Worm (Caenorhabditis elegans) whole organism, L1 larva: ENCODE measurements around the gene C34C12.7.

Source experiments
- C04F5.9 ChIP-seq: sonication (generic microtip); optimal IDR thresholded peaks from 2 replicates; lab custom pipeline; 2016; ENCODE audit warnings: missing genetic modification characterization, missing compliant biosample characterization
- F16B12.6 ChIP-seq: fragments of 150-350 bp; optimal IDR thresholded peaks from 2 replicates; lab custom pipeline; 2014; ENCODE audit warnings: missing biosample characterization, missing genetic modification characterization
- Y116A8C.19 ChIP-seq: sonication (generic microtip); optimal IDR thresholded peaks from 2 replicates; lab custom pipeline; 2016; ENCODE audit warnings: missing compliant biosample characterization, missing genetic modification characterization, borderline replicate concordance
- aha-1 ChIP-seq: fragments of 150-350 bp; optimal IDR thresholded peaks from 2 replicates; lab custom pipeline; 2014; ENCODE audit warnings: missing biosample characterization, missing genetic modification characterization
- alr-1 ChIP-seq: fragments of 200-800 bp; sonication (Bioruptor generic); optimal IDR thresholded peaks from 2 replicates; lab custom pipeline; 2018; ENCODE audit warnings: borderline replicate concordance, mild to moderate bottlenecking, missing genetic modification characterization, missing compliant biosample characterization
- aly-2 ChIP-seq: fragments of 150-350 bp; optimal IDR thresholded peaks from 2 replicates; lab custom pipeline; 2014; ENCODE audit warnings: missing biosample characterization, missing genetic modification characterization
- blmp-1 ChIP-seq: fragments of 150-350 bp; optimal IDR thresholded peaks from 2 replicates; lab custom pipeline; 2014; ENCODE audit warnings: missing biosample characterization, missing genetic modification characterization
- ceh-63 ChIP-seq: fragments of 200-800 bp; sonication (Bioruptor generic); optimal IDR thresholded peaks from 2 replicates; lab custom pipeline; 2018; ENCODE audit warnings: mild to moderate bottlenecking, missing genetic modification characterization, missing compliant biosample characterization
- ceh-82 ChIP-seq, 3 experiments: fragments of 150-350 bp in 1 of 3; sonication (generic microtip) in 2 of 3; optimal IDR thresholded peaks; 2 replicates each; lab custom pipeline; 2014 to 2017; ENCODE audit warnings: missing biosample characterization in 3 of 3, missing genetic modification characterization in 3 of 3
- dpl-1 ChIP-seq, 3 experiments: fragments of 150-350 bp in 2 of 3; sonication (generic microtip) in 1 of 3; optimal IDR thresholded peaks; 2 replicates each; lab custom pipeline; 2014 to 2017; ENCODE audit warnings: missing biosample characterization in 3 of 3, missing genetic modification characterization in 3 of 3, missing genetic modification reagents in 3 of 3
- efl-1 ChIP-seq, 4 experiments: fragments of 150-350 bp; optimal IDR thresholded peaks in 3 of 4; peaks in 1 of 4; 1 replicate in 1 of 4; 2 replicates in 3 of 4; lab custom pipeline; 2014; ENCODE audit warnings: missing biosample characterization in 2 of 4, missing genetic modification characterization in 2 of 4, missing genetic modification reagents in 2 of 4
- efl-3 ChIP-seq: fragments of 200-800 bp; sonication (Bioruptor generic); optimal IDR thresholded peaks from 2 replicates; lab custom pipeline; 2018; ENCODE audit warnings: mild to moderate bottlenecking, missing genetic modification characterization, missing compliant biosample characterization
- egl-13 ChIP-seq: sonication (generic microtip); optimal IDR thresholded peaks from 2 replicates; lab custom pipeline; 2016; ENCODE audit warnings: missing genotype, missing genetic modification reagents, missing genetic modification characterization, missing compliant biosample characterization
- elt-3 ChIP-seq, 6 experiments: fragments of 150-350 bp in 1 of 6; sonication (generic microtip); optimal IDR thresholded peaks; 2 replicates each; lab custom pipeline; 2017 to 2018; ENCODE audit warnings: missing biosample characterization in 6 of 6, missing genetic modification characterization in 6 of 6, inconsistent platforms in 1 of 6
- grh-1 ChIP-seq: fragments of 200-800 bp; sonication (Bioruptor generic); IDR thresholded peaks from 2 replicates; pipeline ENCODE4 v1.3.6; 2022; ENCODE audit warnings: missing genetic modification reagents, missing genetic modification characterization, missing compliant biosample characterization
- hlh-17 ChIP-seq: fragments of 200-800 bp; sonication (Bioruptor generic); optimal IDR thresholded peaks from 2 replicates; lab custom pipeline; 2018; ENCODE audit warnings: missing genetic modification characterization, mild to moderate bottlenecking, missing compliant biosample characterization, moderate library complexity, borderline replicate concordance
- hlh-4 ChIP-seq: sonication (generic microtip); optimal IDR thresholded peaks from 2 replicates; lab custom pipeline; 2016; ENCODE audit warnings: mild to moderate bottlenecking, missing genetic modification characterization, missing compliant biosample characterization
- irx-1 ChIP-seq: sonication (generic microtip); optimal IDR thresholded peaks from 2 replicates; lab custom pipeline; 2016; ENCODE audit warnings: missing genetic modification characterization, missing compliant biosample characterization
- isw-1 ChIP-seq: fragments of 200-800 bp; sonication (Bioruptor generic); IDR thresholded peaks from 2 replicates; pipeline ENCODE4 v1.3.6; 2022; ENCODE audit warnings: missing genetic modification characterization, missing compliant biosample characterization
- lin-13 ChIP-seq: fragments of 150-350 bp; optimal IDR thresholded peaks from 2 replicates; lab custom pipeline; 2014; ENCODE audit warnings: missing biosample characterization, missing genetic modification reagents, missing genetic modification characterization
- lin-14 ChIP-seq: fragments of 200-800 bp; sonication (Bioruptor generic); optimal IDR thresholded peaks from 2 replicates; lab custom pipeline; 2018; ENCODE audit warnings: mild to moderate bottlenecking, missing genetic modification characterization, moderate library complexity, missing compliant biosample characterization
- lin-39 ChIP-seq: fragments of 150-350 bp; optimal IDR thresholded peaks from 2 replicates; lab custom pipeline; 2014; ENCODE audit warnings: missing biosample characterization, missing genetic modification reagents, missing genetic modification characterization
- lir-3 ChIP-seq: sonication (generic microtip); optimal IDR thresholded peaks from 2 replicates; lab custom pipeline; 2016; ENCODE audit warnings: mild to moderate bottlenecking, missing genetic modification characterization, moderate library complexity, missing compliant biosample characterization; ENCODE audit not compliant: poor library complexity
- mep-1 ChIP-seq: fragments of 150-350 bp; optimal IDR thresholded peaks from 2 replicates; lab custom pipeline; 2014; ENCODE audit warnings: missing biosample characterization, missing genetic modification characterization
- nhr-12 ChIP-seq: sonication (generic microtip); optimal IDR thresholded peaks from 2 replicates; lab custom pipeline; 2017; ENCODE audit warnings: missing biosample characterization, missing genetic modification characterization
- nhr-237 ChIP-seq: fragments of 150-350 bp; optimal IDR thresholded peaks from 2 replicates; lab custom pipeline; 2014; ENCODE audit warnings: missing biosample characterization, missing genetic modification characterization
- nhr-28 ChIP-seq: fragments of 150-350 bp; optimal IDR thresholded peaks from 2 replicates; lab custom pipeline; 2014; ENCODE audit warnings: missing biosample characterization, missing genetic modification characterization
- nhr-84 ChIP-seq: sonication (generic microtip); optimal IDR thresholded peaks from 2 replicates; lab custom pipeline; 2017; ENCODE audit warnings: missing biosample characterization, missing genetic modification characterization
- pag-3 ChIP-seq: sonication (generic microtip); optimal IDR thresholded peaks from 2 replicates; lab custom pipeline; 2017; ENCODE audit warnings: missing genetic modification characterization, mild to moderate bottlenecking, missing compliant biosample characterization, antibody characterized with exemption, borderline replicate concordance; ENCODE audit not compliant: insufficient read depth
- pax-3 ChIP-seq: fragments of 200-800 bp; sonication (Bioruptor generic); optimal IDR thresholded peaks from 2 replicates; lab custom pipeline; 2018; ENCODE audit warnings: mild to moderate bottlenecking, missing genetic modification characterization, moderate library complexity, missing compliant biosample characterization
- snu-23 ChIP-seq: sonication (generic microtip); optimal IDR thresholded peaks from 2 replicates; lab custom pipeline; 2016; ENCODE audit warnings: missing genetic modification characterization, missing compliant biosample characterization
- sup-37 ChIP-seq: fragments of 200-800 bp; sonication (Bioruptor generic); optimal IDR thresholded peaks from 2 replicates; lab custom pipeline; 2018; ENCODE audit warnings: mild to moderate bottlenecking, missing genetic modification characterization, missing compliant biosample characterization
- swsn-7 ChIP-seq: sonication (generic microtip); optimal IDR thresholded peaks from 2 replicates; lab custom pipeline; 2016; ENCODE audit warnings: missing genetic modification characterization, missing compliant biosample characterization
- tlp-1 ChIP-seq: fragments of 150-350 bp; optimal IDR thresholded peaks from 2 replicates; lab custom pipeline; 2014; ENCODE audit warnings: missing biosample characterization, missing genetic modification characterization
- unc-130 ChIP-seq: fragments of 150-350 bp; optimal IDR thresholded peaks from 2 replicates; lab custom pipeline; 2017; ENCODE audit warnings: missing biosample characterization, missing genetic modification characterization, inconsistent platforms
- unc-30 ChIP-seq: sonication (generic microtip); optimal IDR thresholded peaks from 2 replicates; lab custom pipeline; 2017; ENCODE audit warnings: missing biosample characterization, missing genetic modification characterization
- unc-62 ChIP-seq: fragments of 150-350 bp; optimal IDR thresholded peaks from 2 replicates; lab custom pipeline; 2014; ENCODE audit warnings: missing biosample characterization, missing genetic modification reagents, missing genetic modification characterization
- unc-86 ChIP-seq: sonication (generic microtip); optimal IDR thresholded peaks from 2 replicates; lab custom pipeline; 2016; ENCODE audit warnings: missing genetic modification characterization, missing compliant biosample characterization
- vab-15 ChIP-seq: sonication (generic microtip); optimal IDR thresholded peaks from 2 replicates; lab custom pipeline; 2017; ENCODE audit warnings: missing genotype, mild to moderate bottlenecking, missing genetic modification characterization, missing compliant biosample characterization
- xbp-1 ChIP-seq: sonication (generic microtip); optimal IDR thresholded peaks from 2 replicates; lab custom pipeline; 2016; ENCODE audit warnings: missing genetic modification characterization, missing compliant biosample characterization
- zag-1 ChIP-seq: fragments of 150-350 bp; optimal IDR thresholded peaks from 2 replicates; lab custom pipeline; 2014; ENCODE audit warnings: missing biosample characterization, missing genetic modification characterization
- zip-4 ChIP-seq: fragments of 200-800 bp; sonication (Bioruptor generic); optimal IDR thresholded peaks from 2 replicates; lab custom pipeline; 2018; ENCODE audit warnings: mild to moderate bottlenecking, missing genetic modification characterization, moderate library complexity, missing compliant biosample characterization
- ztf-11 ChIP-seq, 2 experiments: sonication (generic microtip); optimal IDR thresholded peaks; 2 replicates each; lab custom pipeline; 2016 to 2017; ENCODE audit warnings: missing genetic modification characterization in 2 of 2, missing biosample characterization in 1 of 2, missing compliant biosample characterization in 1 of 2

The C34C12.7 gene

DNA sequence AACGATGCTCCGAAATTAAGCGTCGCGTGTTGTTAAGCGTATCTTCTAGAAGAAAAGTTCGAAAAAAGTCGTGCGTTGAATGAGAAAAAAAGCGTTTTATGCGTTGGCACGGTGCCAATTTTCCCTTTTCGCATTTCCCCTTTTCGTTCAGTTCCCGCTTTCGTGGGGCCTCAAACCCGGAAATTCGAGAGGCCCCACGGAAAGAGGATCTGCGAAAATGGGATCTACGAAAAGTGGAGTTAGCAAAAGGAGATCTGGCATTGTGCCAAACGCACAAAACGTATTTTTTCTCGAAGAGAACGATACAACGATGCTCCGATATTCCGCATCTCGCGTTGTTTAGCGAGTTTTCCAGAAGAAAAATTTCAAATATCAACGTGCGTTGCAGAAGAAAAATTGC lies 11.7 kb upstream of the C34C12.7 start (continued):
- TF ChIP-seq pag-3 (tag; lab: Kevin White, UChicago) (no peak), nhr-28 (tag; lab: Kevin White, UChicago) (no peak), ceh-63 (GFP tag; lab: Kevin White, UChicago) (peak; percentile 20), snu-23 (GFP tag; lab: Kevin White, UChicago) (no peak), zag-1 (no peak), ztf-11 (tag; optimal IDR thresholded peaks at IDR 0.05; lab: Kevin White, UChicago) (peak in 1 of 2 experiments; percentile 54), alr-1 (tag; lab: Kevin White, UChicago) (no peak), efl-3 (GFP tag; lab: Kevin White, UChicago) (no peak), xbp-1 (tag; lab: Kevin White, UChicago) (no peak), dpl-1 (GFP tag; optimal IDR thresholded peaks at IDR 0.05; lab: Kevin White, UChicago) (no peak), grh-1 (GFP tag; lab: Robert Waterston, UW) (no peak), vab-15 (tag; lab: Kevin White, UChicago) (peak; percentile 65), ceh-82 (tag; optimal IDR thresholded peaks at IDR 0.05; lab: Kevin White, UChicago) (peak in 2 of 3 experiments; percentile 5 to 18), unc-62 (no peak), sup-37 (GFP tag; lab: Kevin White, UChicago) (no peak)

- TF ChIP-seq unc-86 (no peak), pax-3 (tag; lab: Kevin White, UChicago) (no peak), efl-1 (optimal IDR thresholded peaks at IDR 0.05; lab: Kevin White, UChicago) (no peak), efl-1 (GFP tag; optimal IDR thresholded peaks at IDR 0.05 in 1 of 2; lab: Kevin White, UChicago) (peak in 1 of 2 experiments; percentile 54), zag-1 (no peak), unc-130 (tag; lab: Kevin White, UChicago) (no peak)
These were observed 10.8 kb upstream of the C34C12.7 start, which contains the start of gene M01F1.9 for ce11 chrIII:3498957-3499356. Gene M01F1.9 (minus strand): TSS chrIII:3499057.

DNA sequence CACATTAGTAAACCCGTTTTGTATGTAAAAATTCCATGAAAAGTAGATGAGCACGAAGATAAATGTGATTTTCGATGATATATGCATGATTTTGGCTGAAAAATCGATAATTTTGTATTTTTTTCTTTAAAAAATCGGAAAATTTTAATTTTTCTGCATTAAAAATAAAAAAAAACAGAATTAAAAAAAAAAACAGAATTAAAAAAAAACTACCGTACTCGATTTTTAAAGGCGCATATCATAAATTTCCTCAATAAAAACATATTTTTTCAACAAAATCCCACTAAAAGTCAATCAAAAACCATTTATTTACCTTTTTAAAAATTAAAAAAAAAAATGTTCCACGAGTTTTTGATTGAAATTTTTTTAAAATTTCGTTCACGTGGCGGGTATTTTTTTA lies 5.0 kb upstream of the C34C12.7 start, which contains the start of gene gly-14:
Gene gly-14, minus strand, starts transcription at position 101 of the 400 bp plus-strand sequence.
- TF ChIP-seq swsn-7 (tag; lab: Kevin White, UChicago): no peak
- no peak for TF ChIP-seq sup-37 (GFP tag; lab: Kevin White, UChicago)
- no peak for TF ChIP-seq unc-130 (tag; lab: Kevin White, UChicago)
- TF ChIP-seq zip-4: no peak
- no peak for TF ChIP-seq lir-3 (tag; lab: Kevin White, UChicago)
- TF ChIP-seq nhr-84 (tag; lab: Kevin White, UChicago): no peak
- TF ChIP-seq mep-1 (tag; lab: Kevin White, UChicago): no peak
- no peak for TF ChIP-seq ceh-82 (tag; optimal IDR thresholded peaks at IDR 0.05; lab: Kevin White, UChicago)
- no peak for TF ChIP-seq tlp-1 (tag; lab: Kevin White, UChicago)
- no peak for TF ChIP-seq aha-1 (tag; lab: Kevin White, UChicago)
- no peak for TF ChIP-seq elt-3 (tag; optimal IDR thresholded peaks at IDR 0.05; lab: Kevin White, UChicago)
- no peak for TF ChIP-seq lin-13 (GFP tag; lab: Kevin White, UChicago)

ce11 chrIII:3487133-3487532 lies 1.0 kb downstream of the C34C12.7 start:
- TF ChIP-seq blmp-1 (tag; lab: Kevin White, UChicago): peak; percentile 92
- peak in 1 of 6 experiments; percentile 62 for TF ChIP-seq elt-3 (tag; optimal IDR thresholded peaks at IDR 0.05; lab: Kevin White, UChicago)
- no peak for TF ChIP-seq lin-39
- TF ChIP-seq, all 84 proteins: peak for 2

DNA sequence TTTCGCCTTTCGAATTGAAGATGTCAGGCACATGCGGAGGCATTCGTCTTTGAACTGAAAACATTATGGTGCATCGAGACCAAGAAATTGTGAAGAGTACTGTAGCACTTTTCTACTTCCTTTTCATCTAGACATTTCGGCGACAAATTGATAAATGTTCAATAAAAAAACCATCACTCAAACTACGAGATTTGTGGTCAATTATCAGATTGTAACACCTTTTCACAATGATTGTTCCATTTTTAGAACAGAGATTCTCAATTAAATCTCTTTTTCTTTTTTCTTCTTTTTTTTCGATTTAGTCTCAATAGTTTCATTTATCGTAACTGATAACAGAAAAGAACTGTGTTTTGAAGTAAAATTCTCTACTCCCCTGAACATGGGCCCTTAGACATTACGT lies 2.1 kb downstream of the C34C12.7 start:
- TF ChIP-seq egl-13 (tag; lab: Kevin White, UChicago) (no peak), zag-1 (no peak), lin-14 (no peak), isw-1 (GFP tag; lab: Robert Waterston, UW) (no peak), nhr-237 (no peak), unc-30 (tag; lab: Kevin White, UChicago) (no peak), Y116A8C.19 (tag; lab: Kevin White, UChicago) (no peak), mep-1 (tag; lab: Kevin White, UChicago) (no peak), nhr-12 (tag; lab: Kevin White, UChicago) (no peak), hlh-4 (tag; lab: Kevin White, UChicago) (no peak), hlh-17 (GFP tag; lab: Kevin White, UChicago) (no peak), ceh-82 (tag; optimal IDR thresholded peaks at IDR 0.05; lab: Kevin White, UChicago) (no peak), efl-1 (optimal IDR thresholded peaks at IDR 0.05; lab: Kevin White, UChicago) (no peak), efl-1 (GFP tag; optimal IDR thresholded peaks at IDR 0.05 in 1 of 2; lab: Kevin White, UChicago) (no peak), aly-2 (no peak), snu-23 (GFP tag; lab: Kevin White, UChicago) (no peak), irx-1 (tag; lab: Kevin White, UChicago) (no peak), sup-37 (GFP tag; lab: Kevin White, UChicago) (no peak), F16B12.6 (no peak), C04F5.9 (no peak)
